Fruit fly (Drosophila melanogaster): ENCODE measurements around the gene msn.

- TF ChIP-seq CG33017 (tag; optimal IDR thresholded peaks at IDR 0.05), result no peak
- no peak for TF ChIP-seq Crg-1 (GFP tag; optimal IDR thresholded peaks at IDR 0.05)
- no peak for TF ChIP-seq Clk (GFP tag; optimal IDR thresholded peaks at IDR 0.05)
- no peak for TF ChIP-seq CG14711 (tag; optimal IDR thresholded peaks at IDR 0.05)
- TF ChIP-seq CG1620 (GFP tag; optimal IDR thresholded peaks at IDR 0.05), result no peak
- no peak for TF ChIP-seq bab1 (GFP tag; optimal IDR thresholded peaks at IDR 0.05)
- no peak for TF ChIP-seq cic (GFP tag; optimal IDR thresholded peaks at IDR 0.05)
- no peak for TF ChIP-seq kay (GFP tag; ENCODE audit: borderline replicate concordance)
- no peak for TF ChIP-seq Hr96 (GFP tag; optimal IDR thresholded peaks at IDR 0.05)
- no peak for TF ChIP-seq CG5204 (GFP tag; optimal IDR thresholded peaks at IDR 0.05)
- TF ChIP-seq tj (GFP tag; optimal IDR thresholded peaks at IDR 0.05), result no peak
Measured at dm6 chr3L:2541361-2541760, 45.0 kb downstream of the msn start.

All from whole organism, adult.